Worm (Caenorhabditis elegans) whole organism, L3 larva: Measurements from ENCODE around the gene W09G10.9.

Experiments used
- R02D3.7 ChIP-seq: fragments of 150-350 bp; optimal IDR thresholded peaks from 2 replicates; lab custom pipeline; 2014; ENCODE audit warnings: missing biosample characterization, missing genetic modification characterization
- ZK546.5 ChIP-seq: sonication (generic microtip); optimal IDR thresholded peaks from 2 replicates; lab custom pipeline; 2017; ENCODE audit warnings: missing biosample characterization, missing genetic modification characterization
- aly-2 ChIP-seq: fragments of 150-350 bp; optimal IDR thresholded peaks from 2 replicates; lab custom pipeline; 2014; ENCODE audit warnings: missing biosample characterization, missing genetic modification characterization
- ama-1 ChIP-seq: fragments of 150-350 bp; optimal IDR thresholded peaks from 2 replicates; lab custom pipeline; 2018
- ceh-16 ChIP-seq: sonication (generic microtip); optimal IDR thresholded peaks from 2 replicates; lab custom pipeline; 2017; ENCODE audit warnings: missing biosample characterization, missing genetic modification characterization
- ceh-82 ChIP-seq: fragments of 150-350 bp; optimal IDR thresholded peaks from 2 replicates; lab custom pipeline; 2014; ENCODE audit warnings: missing biosample characterization, missing genetic modification characterization
- ceh-9 ChIP-seq: sonication (generic microtip); optimal IDR thresholded peaks from 2 replicates; lab custom pipeline; 2018; ENCODE audit warnings: missing biosample characterization, missing genetic modification characterization
- daf-12 ChIP-seq: fragments of 150-350 bp; optimal IDR thresholded peaks from 2 replicates; lab custom pipeline; 2014; ENCODE audit warnings: missing biosample characterization, missing genetic modification reagents, missing genetic modification characterization
- egl-27 ChIP-seq: sonication (generic microtip); optimal IDR thresholded peaks from 4 replicates; lab custom pipeline; 2017; ENCODE audit warnings: missing biosample characterization, missing genetic modification reagents, missing genetic modification characterization
- egl-5 ChIP-seq: fragments of 150-350 bp; optimal IDR thresholded peaks from 2 replicates; lab custom pipeline; 2017; ENCODE audit warnings: missing biosample characterization, missing genetic modification reagents, missing genetic modification characterization, inconsistent platforms
- elt-1 ChIP-seq: fragments of 150-350 bp; optimal IDR thresholded peaks from 2 replicates; lab custom pipeline; 2014; ENCODE audit warnings: missing biosample characterization, missing genetic modification characterization
- elt-3 ChIP-seq, 3 experiments: fragments of 150-350 bp in 1 of 3; sonication (generic microtip) in 2 of 3; optimal IDR thresholded peaks; 2 replicates in 2 of 3; 4 replicates in 1 of 3; lab custom pipeline; 2014 to 2017; ENCODE audit warnings: missing biosample characterization in 3 of 3, missing genetic modification characterization in 3 of 3
- eor-1 ChIP-seq, 2 experiments: fragments of 150-350 bp; optimal IDR thresholded peaks; 2 replicates each; lab custom pipeline; 2014 to 2018; ENCODE audit warnings: missing biosample characterization in 2 of 2, missing genetic modification characterization in 2 of 2
- fkh-10 ChIP-seq: sonication (generic microtip); optimal IDR thresholded peaks from 2 replicates; lab custom pipeline; 2017; ENCODE audit warnings: missing biosample characterization, missing genetic modification reagents, missing genetic modification characterization
- fkh-2 ChIP-seq: fragments of 150-350 bp; optimal IDR thresholded peaks from 2 replicates; lab custom pipeline; 2014; ENCODE audit warnings: missing biosample characterization, missing genetic modification reagents, missing genetic modification characterization
- fos-1 ChIP-seq: fragments of 150-350 bp; optimal IDR thresholded peaks from 2 replicates; lab custom pipeline; 2014; ENCODE audit warnings: missing biosample characterization, missing genetic modification characterization
- jun-1 ChIP-seq: fragments of 150-350 bp; optimal IDR thresholded peaks from 2 replicates; lab custom pipeline; 2014; ENCODE audit warnings: missing biosample characterization, missing genetic modification reagents, missing genetic modification characterization
- lin-15B ChIP-seq: fragments of 150-350 bp; optimal IDR thresholded peaks from 2 replicates; lab custom pipeline; 2014; ENCODE audit warnings: missing biosample characterization, missing genetic modification characterization
- lsy-12 ChIP-seq: sonication (generic microtip); optimal IDR thresholded peaks from 2 replicates; lab custom pipeline; 2016; ENCODE audit warnings: mild to moderate bottlenecking, missing genetic modification characterization, missing compliant biosample characterization
- mdl-1 ChIP-seq: fragments of 150-350 bp; optimal IDR thresholded peaks from 2 replicates; lab custom pipeline; 2014; ENCODE audit warnings: missing biosample characterization, missing genetic modification characterization
- nfya-1 ChIP-seq: sonication (generic microtip); optimal IDR thresholded peaks from 2 replicates; lab custom pipeline; 2017; ENCODE audit warnings: missing genetic modification characterization, mild to moderate bottlenecking, missing compliant biosample characterization, antibody characterized with exemption, moderate library complexity; ENCODE audit not compliant: insufficient read depth
- nhr-12 ChIP-seq: fragments of 150-350 bp; optimal IDR thresholded peaks from 2 replicates; lab custom pipeline; 2014; ENCODE audit warnings: missing biosample characterization, missing genetic modification characterization
- nhr-237 ChIP-seq: fragments of 150-350 bp; optimal IDR thresholded peaks from 2 replicates; lab custom pipeline; 2014; ENCODE audit warnings: missing biosample characterization, missing genetic modification characterization
- nhr-25 ChIP-seq: sonication (generic microtip); optimal IDR thresholded peaks from 2 replicates; lab custom pipeline; 2017; ENCODE audit warnings: missing biosample characterization, missing genetic modification characterization
- nhr-67 ChIP-seq: fragments of 150-350 bp; optimal IDR thresholded peaks from 2 replicates; lab custom pipeline; 2014; ENCODE audit warnings: missing biosample characterization, missing genetic modification characterization
- nhr-76 ChIP-seq: fragments of 150-350 bp; sonication (generic microtip); optimal IDR thresholded peaks from 5 replicates; lab custom pipeline; 2014; ENCODE audit warnings: missing biosample characterization, missing genetic modification characterization
- nhr-77 ChIP-seq: fragments of 150-350 bp; optimal IDR thresholded peaks from 2 replicates; lab custom pipeline; 2014; ENCODE audit warnings: missing biosample characterization, missing genetic modification characterization
- pha-4 ChIP-seq: fragments of 150-350 bp; optimal IDR thresholded peaks from 2 replicates; lab custom pipeline; 2014; ENCODE audit warnings: missing biosample characterization, missing genetic modification reagents, missing genetic modification characterization
- sea-2 ChIP-seq: fragments of 150-350 bp; sonication (generic microtip); optimal IDR thresholded peaks from 4 replicates; lab custom pipeline; 2014; ENCODE audit warnings: missing biosample characterization, missing genetic modification reagents, missing genetic modification characterization
- unc-62 ChIP-seq: fragments of 150-350 bp; sonication (generic microtip); optimal IDR thresholded peaks from 4 replicates; lab custom pipeline; 2014; ENCODE audit warnings: missing biosample characterization, missing genetic modification reagents, missing genetic modification characterization
- zag-1 ChIP-seq: fragments of 150-350 bp; optimal IDR thresholded peaks from 2 replicates; lab custom pipeline; 2014; ENCODE audit warnings: missing biosample characterization, missing genetic modification characterization
- ztf-11 ChIP-seq: fragments of 150-350 bp; optimal IDR thresholded peaks from 2 replicates; lab custom pipeline; 2014; ENCODE audit warnings: missing biosample characterization, missing genetic modification characterization

Gene W09G10.9

DNA sequence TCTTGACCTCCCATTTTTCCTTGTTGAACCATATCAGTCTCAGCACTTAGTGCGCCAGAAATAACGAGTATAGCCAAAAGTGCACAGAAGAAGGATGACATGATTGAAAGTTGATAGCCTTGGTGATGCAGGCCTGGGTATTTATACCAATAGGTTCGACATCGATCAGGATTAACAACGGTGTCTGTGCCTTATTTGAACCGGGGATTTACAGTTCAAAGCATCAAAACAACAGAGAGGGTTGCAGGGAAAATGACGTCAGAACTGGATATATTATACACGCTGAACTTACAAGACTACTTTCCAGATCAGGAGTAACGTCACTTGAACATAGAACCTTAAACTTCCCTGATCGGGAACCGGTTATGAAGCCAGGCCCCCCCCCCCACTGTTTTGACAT lies 49.3 kb upstream of the W09G10.9 start, which contains the start of gene Y49F6B.12:
Gene Y49F6B.12, minus strand, starts transcription at position 101 of the 400 bp plus-strand sequence.
- no peak for TF ChIP-seq nhr-25 (tag; lab: Kevin White, UChicago)
- no peak for TF ChIP-seq ceh-82
- no peak for TF ChIP-seq aly-2 (tag; lab: Kevin White, UChicago)
- no peak for TF ChIP-seq ZK546.5 (tag; lab: Kevin White, UChicago)
- no peak for TF ChIP-seq nhr-67 (tag; lab: Kevin White, UChicago)
- no peak for TF ChIP-seq nfya-1 (tag; lab: Kevin White, UChicago)
- TF ChIP-seq nhr-237 (tag; lab: Kevin White, UChicago), result no peak
- no peak for TF ChIP-seq R02D3.7 (tag; lab: Kevin White, UChicago)
- no peak for TF ChIP-seq elt-1 (tag; lab: Kevin White, UChicago)
- no peak for TF ChIP-seq ztf-11 (tag; lab: Kevin White, UChicago)

DNA sequence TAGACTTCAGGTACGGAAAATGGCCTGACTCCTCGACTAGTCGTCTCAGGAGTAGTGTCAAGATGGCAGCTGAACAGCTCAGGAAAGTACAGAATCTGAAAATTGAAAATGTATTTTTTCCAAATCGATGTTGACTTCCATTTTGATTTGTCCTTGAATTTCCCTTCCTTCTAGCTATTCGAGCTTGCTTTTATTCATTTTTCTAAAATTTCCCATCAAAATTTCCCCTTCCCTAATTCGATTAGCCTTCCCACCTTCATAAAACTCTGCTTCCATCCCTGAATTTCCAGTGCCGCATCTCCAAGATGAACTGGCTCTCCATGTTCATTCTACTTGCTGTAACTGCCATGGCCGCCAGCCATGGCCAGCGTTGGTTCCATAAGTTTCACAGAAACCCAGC lies 48.8 kb upstream of the W09G10.9 start, which contains the start of gene Y49F6B.6:
Gene Y49F6B.6, plus strand, starts transcription at position 301 of the 400 bp plus-strand sequence.
- TF ChIP-seq ceh-16 (tag; lab: Kevin White, UChicago) (no peak), nhr-67 (tag; lab: Kevin White, UChicago) (no peak), nhr-12 (tag; lab: Kevin White, UChicago) (no peak), ceh-82 (no peak), nhr-25 (tag; lab: Kevin White, UChicago) (no peak), elt-3 (tag; optimal IDR thresholded peaks at IDR 0.05; lab: Kevin White, UChicago) (no peak)

DNA sequence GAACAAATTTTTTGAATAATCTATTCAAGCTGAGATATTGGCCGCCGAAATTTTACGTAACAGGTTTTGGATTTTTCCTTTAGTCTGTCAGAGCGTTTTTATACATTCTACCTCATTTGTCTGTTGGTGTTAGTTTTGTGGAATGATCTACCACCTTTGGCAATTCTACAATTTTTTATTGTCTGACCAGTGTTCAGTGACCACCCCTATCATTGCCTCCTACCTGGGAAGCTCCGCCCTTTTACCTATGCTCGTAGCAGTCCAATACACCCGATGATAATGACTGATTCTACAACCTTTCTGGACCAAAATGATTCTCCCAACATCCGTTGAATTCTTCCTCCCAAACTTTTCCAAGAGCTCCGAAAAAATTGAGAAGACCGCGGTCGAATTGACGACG lies 47.9 kb upstream of the W09G10.9 start, which contains the start of gene sdz-32:
Gene sdz-32, plus strand, starts transcription at position 301 of the 400 bp plus-strand sequence.
- TF ChIP-seq eor-1 (tag; optimal IDR thresholded peaks at IDR 0.05; lab: Kevin White, UChicago) (no peak), mdl-1 (tag; lab: Kevin White, UChicago) (no peak), lin-15B (tag; lab: Kevin White, UChicago) (no peak), egl-27 (tag; lab: Kevin White, UChicago) (no peak), nhr-237 (tag; lab: Kevin White, UChicago) (no peak), jun-1 (no peak), nhr-76 (tag; lab: Kevin White, UChicago) (no peak), ceh-16 (tag; lab: Kevin White, UChicago) (no peak), aly-2 (tag; lab: Kevin White, UChicago) (no peak), egl-5 (no peak), sea-2 (GFP tag; lab: Kevin White, UChicago) (no peak), ZK546.5 (tag; lab: Kevin White, UChicago) (no peak), lsy-12 (no peak), fkh-10 (GFP tag; lab: Kevin White, UChicago) (no peak), unc-62 (GFP tag; lab: Kevin White, UChicago) (no peak)

- TF ChIP-seq ZK546.5 (tag; lab: Kevin White, UChicago), result no peak
- TF ChIP-seq elt-1 (tag; lab: Kevin White, UChicago), result no peak
- TF ChIP-seq pha-4 (tag; lab: Kevin White, UChicago), result no peak
- no peak for TF ChIP-seq nhr-25 (tag; lab: Kevin White, UChicago)
- TF ChIP-seq ama-1 (lab: Kevin White, UChicago), result no peak
- TF ChIP-seq fos-1 (tag; lab: Kevin White, UChicago), result no peak
- TF ChIP-seq nhr-77 (tag; lab: Kevin White, UChicago), result no peak
- no peak for TF ChIP-seq nhr-237 (tag; lab: Kevin White, UChicago)
- TF ChIP-seq lsy-12, result no peak
These were observed 45.1 kb upstream of the W09G10.9 start for ce11 chrII:3476536-3476935.

ce11 chrII:3477171-3477570 lies 44.4 kb upstream of the W09G10.9 start, which contains the start of gene fbxb-104:
fbxb-104 (minus strand) TSS chrII:3477271.
- TF ChIP-seq nhr-77 (tag; lab: Kevin White, UChicago) (no peak), elt-3 (tag; optimal IDR thresholded peaks at IDR 0.05; lab: Kevin White, UChicago) (no peak), ztf-11 (tag; lab: Kevin White, UChicago) (no peak), lsy-12 (no peak)

ce11 chrII:3481584-3481983 lies 40.0 kb upstream of the W09G10.9 start, which contains the start of gene Y49F6B.8:
Y49F6B.8 (minus strand) TSS chrII:3481684.
- TF ChIP-seq egl-5, result no peak
- TF ChIP-seq daf-12, result no peak
- TF ChIP-seq eor-1 (tag; optimal IDR thresholded peaks at IDR 0.05; lab: Kevin White, UChicago), result no peak
- no peak for TF ChIP-seq fkh-2 (tag; lab: Kevin White, UChicago)
- no peak for TF ChIP-seq zag-1 (tag; lab: Kevin White, UChicago)
- no peak for TF ChIP-seq fkh-10 (GFP tag; lab: Kevin White, UChicago)
- TF ChIP-seq ceh-9 (tag; lab: Kevin White, UChicago), result no peak
